Worm (Caenorhabditis elegans) whole organism, L1 larva: Measurements from ENCODE around the gene igeg-1.

Experiments used
- ceh-63 ChIP-seq: fragments of 200-800 bp; sonication (Bioruptor generic); optimal IDR thresholded peaks from 2 replicates; lab custom pipeline; 2018; ENCODE audit warnings: mild to moderate bottlenecking, missing genetic modification characterization, missing compliant biosample characterization
- ceh-88 ChIP-seq: fragments of 200-800 bp; sonication (Bioruptor generic); IDR thresholded peaks from 2 replicates; pipeline ENCODE4 v1.3.6; 2022; ENCODE audit warnings: missing genetic modification characterization, missing compliant biosample characterization
- efl-1 ChIP-seq, 4 experiments: fragments of 150-350 bp; optimal IDR thresholded peaks in 3 of 4; peaks in 1 of 4; 1 replicate in 1 of 4; 2 replicates in 3 of 4; lab custom pipeline; 2014; ENCODE audit warnings: missing biosample characterization in 2 of 4, missing genetic modification characterization in 2 of 4, missing genetic modification reagents in 2 of 4
- fkh-10 ChIP-seq: sonication (generic microtip); optimal IDR thresholded peaks from 2 replicates; lab custom pipeline; 2017; ENCODE audit warnings: missing biosample characterization, missing genetic modification reagents, missing genetic modification characterization
- fkh-4 ChIP-seq: sonication (generic microtip); optimal IDR thresholded peaks from 2 replicates; lab custom pipeline; 2016; ENCODE audit warnings: missing compliant biosample characterization, missing genetic modification characterization, borderline replicate concordance
- irx-1 ChIP-seq: sonication (generic microtip); optimal IDR thresholded peaks from 2 replicates; lab custom pipeline; 2016; ENCODE audit warnings: missing genetic modification characterization, missing compliant biosample characterization
- isw-1 ChIP-seq: fragments of 200-800 bp; sonication (Bioruptor generic); IDR thresholded peaks from 2 replicates; pipeline ENCODE4 v1.3.6; 2022; ENCODE audit warnings: missing genetic modification characterization, missing compliant biosample characterization
- jun-1 ChIP-seq: fragments of 150-350 bp; optimal IDR thresholded peaks from 2 replicates; lab custom pipeline; 2014; ENCODE audit warnings: missing biosample characterization, missing genetic modification reagents, missing genetic modification characterization
- mep-1 ChIP-seq: fragments of 150-350 bp; optimal IDR thresholded peaks from 2 replicates; lab custom pipeline; 2014; ENCODE audit warnings: missing biosample characterization, missing genetic modification characterization
- nhr-19 ChIP-seq: fragments of 200-800 bp; sonication (Bioruptor generic); conservative IDR thresholded peaks from 2 replicates; pipeline ENCODE4 v1.3.6; 2022; ENCODE audit warnings: missing genetic modification characterization, missing compliant biosample characterization
- nhr-76 ChIP-seq: sonication (generic microtip); optimal IDR thresholded peaks from 2 replicates; lab custom pipeline; 2017; ENCODE audit warnings: missing biosample characterization, missing genetic modification characterization
- nhr-90 ChIP-seq: sonication (generic microtip); optimal IDR thresholded peaks from 2 replicates; lab custom pipeline; 2016; ENCODE audit warnings: mild to moderate bottlenecking, missing genetic modification characterization, missing compliant biosample characterization; ENCODE audit not compliant: poor library complexity
- sup-37 ChIP-seq: fragments of 200-800 bp; sonication (Bioruptor generic); optimal IDR thresholded peaks from 2 replicates; lab custom pipeline; 2018; ENCODE audit warnings: mild to moderate bottlenecking, missing genetic modification characterization, missing compliant biosample characterization
- unc-130 ChIP-seq: fragments of 150-350 bp; optimal IDR thresholded peaks from 2 replicates; lab custom pipeline; 2017; ENCODE audit warnings: missing biosample characterization, missing genetic modification characterization, inconsistent platforms
- unc-86 ChIP-seq: sonication (generic microtip); optimal IDR thresholded peaks from 2 replicates; lab custom pipeline; 2016; ENCODE audit warnings: missing genetic modification characterization, missing compliant biosample characterization
- xbp-1 ChIP-seq: sonication (generic microtip); optimal IDR thresholded peaks from 2 replicates; lab custom pipeline; 2016; ENCODE audit warnings: missing genetic modification characterization, missing compliant biosample characterization
- zag-1 ChIP-seq: fragments of 150-350 bp; optimal IDR thresholded peaks from 2 replicates; lab custom pipeline; 2014; ENCODE audit warnings: missing biosample characterization, missing genetic modification characterization

igeg-1 gene

ce11 chrIV:4613516-4613915 is 51.1 kb downstream of the igeg-1 start (continued):
- TF ChIP-seq nhr-76 (tag; lab: Kevin White, UChicago) (no peak), jun-1 (tag; lab: Kevin White, UChicago) (peak; percentile 17), ceh-88 (GFP tag; lab: Robert Waterston, UW) (no peak), efl-1 (optimal IDR thresholded peaks at IDR 0.05; lab: Kevin White, UChicago) (no peak), efl-1 (GFP tag; optimal IDR thresholded peaks at IDR 0.05 in 1 of 2; lab: Kevin White, UChicago) (no peak), isw-1 (no peak), nhr-19 (GFP tag; lab: Robert Waterston, UW) (no peak), unc-130 (no peak), nhr-90 (tag; lab: Kevin White, UChicago) (no peak), ceh-63 (GFP tag; lab: Kevin White, UChicago) (no peak), fkh-10 (peak; percentile 11), irx-1 (tag; lab: Kevin White, UChicago) (no peak), fkh-4 (no peak), xbp-1 (tag; lab: Kevin White, UChicago) (no peak), zag-1 (tag; lab: Kevin White, UChicago) (no peak), sup-37 (GFP tag; lab: Kevin White, UChicago) (no peak), mep-1 (tag; lab: Kevin White, UChicago) (no peak), unc-86 (tag; lab: Kevin White, UChicago) (no peak)
